Fruit fly (Drosophila melanogaster) whole organism, pupa: Measurements from ENCODE around the gene CG17329.

ENCODE experiments used
- CG10348 ChIP-seq: fragments of 200-800 bp; sonication (Bioruptor generic); IDR thresholded peaks from 2 replicates; pipeline ENCODE4 v1.3.6; 2022; ENCODE audit warnings: missing biosample characterization, missing genetic modification characterization
- CG12605 ChIP-seq: fragments of 200-800 bp; sonication (Bioruptor generic); IDR thresholded peaks from 2 replicates; pipeline ENCODE4 v1.3.6; 2022; ENCODE audit warnings: missing biosample characterization, missing genetic modification characterization
- CG13204 ChIP-seq: fragments of 200-800 bp; sonication (Bioruptor generic); optimal IDR thresholded peaks from 2 replicates; lab custom pipeline; 2018; ENCODE audit warnings: missing biosample characterization, mild to moderate bottlenecking, missing genetic modification characterization, moderate library complexity
- CG14655 ChIP-seq: fragments of 200-800 bp; sonication (Bioruptor generic); optimal IDR thresholded peaks from 3 replicates; lab custom pipeline; 2017; ENCODE audit warnings: mild to moderate bottlenecking, missing biosample characterization, missing genetic modification reagents, missing genetic modification characterization
- CG15710 ChIP-seq: fragments of 200-800 bp; sonication (Bioruptor generic); optimal IDR thresholded peaks from 2 replicates; lab custom pipeline; 2018; ENCODE audit warnings: missing biosample characterization, mild to moderate bottlenecking, missing genetic modification characterization, moderate library complexity
- CG17806 ChIP-seq: fragments of 200-800 bp; sonication (Bioruptor generic); optimal IDR thresholded peaks from 2 replicates; lab custom pipeline; 2018; ENCODE audit warnings: missing biosample characterization, mild to moderate bottlenecking, missing genetic modification characterization, moderate library complexity
- CG32121 ChIP-seq: fragments of 200-800 bp; sonication (Bioruptor generic); IDR thresholded peaks from 2 replicates; pipeline ENCODE4 v1.3.6; 2022; ENCODE audit warnings: missing biosample characterization, missing genetic modification characterization
- CG34367 ChIP-seq: fragments of 200-800 bp; sonication (Bioruptor generic); optimal IDR thresholded peaks from 2 replicates; lab custom pipeline; 2018; ENCODE audit warnings: missing biosample characterization, mild to moderate bottlenecking, missing genetic modification characterization
- CG4496 ChIP-seq: fragments of 200-800 bp; sonication (Bioruptor generic); IDR thresholded peaks from 3 replicates; pipeline ENCODE4 v1.3.6; 2022; ENCODE audit warnings: missing biosample characterization, missing genetic modification characterization
- CG8159 ChIP-seq: fragments of 200-800 bp; sonication (Bioruptor generic); optimal IDR thresholded peaks from 3 replicates; lab custom pipeline; 2018; ENCODE audit warnings: missing biosample characterization, mild to moderate bottlenecking, missing genetic modification characterization, moderate library complexity
- CG8301 ChIP-seq: fragments of 200-800 bp; sonication (Bioruptor generic); optimal IDR thresholded peaks from 2 replicates; lab custom pipeline; 2018; ENCODE audit warnings: missing biosample characterization, mild to moderate bottlenecking, missing genetic modification characterization
- CG9948 ChIP-seq: fragments of 200-800 bp; sonication (Bioruptor generic); optimal IDR thresholded peaks from 2 replicates; lab custom pipeline; 2018; ENCODE audit warnings: missing biosample characterization, mild to moderate bottlenecking, missing genetic modification characterization, moderate library complexity
- D1 ChIP-seq: fragments of 200-800 bp; sonication (Bioruptor generic); optimal IDR thresholded peaks from 2 replicates; lab custom pipeline; 2018; ENCODE audit warnings: missing biosample characterization, mild to moderate bottlenecking, missing genetic modification characterization, moderate library complexity
- EcR ChIP-seq: fragments of 200-800 bp; sonication (Bioruptor generic); optimal IDR thresholded peaks from 3 replicates; lab custom pipeline; 2019; ENCODE audit warnings: missing biosample characterization, missing genetic modification characterization, mild to moderate bottlenecking, moderate library complexity, missing genetic modification reagents
- Ets98B ChIP-seq: fragments of 200-800 bp; sonication (Bioruptor generic); IDR thresholded peaks from 2 replicates; pipeline ENCODE4 v1.3.6; 2022; ENCODE audit warnings: missing biosample characterization, missing genetic modification characterization
- Pif1A ChIP-seq: fragments of 200-800 bp; sonication (Bioruptor generic); optimal IDR thresholded peaks from 3 replicates; lab custom pipeline; 2016; ENCODE audit warnings: missing biosample characterization, missing genetic modification characterization
- Pif1B ChIP-seq: fragments of 200-800 bp; sonication (Bioruptor generic); optimal IDR thresholded peaks from 3 replicates; lab custom pipeline; 2016; ENCODE audit warnings: missing biosample characterization, missing genetic modification characterization
- Snoo ChIP-seq: fragments of 200-800 bp; sonication (Bioruptor generic); optimal IDR thresholded peaks from 3 replicates; lab custom pipeline; 2017; ENCODE audit warnings: missing biosample characterization, mild to moderate bottlenecking, missing genetic modification characterization, inconsistent platforms
- fd96Ca ChIP-seq: fragments of 200-800 bp; sonication (Bioruptor generic); IDR thresholded peaks from 3 replicates; pipeline ENCODE4 v1.3.6; 2022; ENCODE audit warnings: missing biosample characterization, missing genetic modification characterization
- gl ChIP-seq: fragments of 200-800 bp; sonication (Bioruptor generic); optimal IDR thresholded peaks from 2 replicates; lab custom pipeline; 2018; ENCODE audit warnings: missing biosample characterization, mild to moderate bottlenecking, missing genetic modification characterization
- rn ChIP-seq: fragments of 200-800 bp; sonication (Bioruptor generic); IDR thresholded peaks from 2 replicates; pipeline ENCODE4 v1.3.6; 2022; ENCODE audit warnings: missing biosample characterization, missing genetic modification characterization

Gene CG17329

DNA sequence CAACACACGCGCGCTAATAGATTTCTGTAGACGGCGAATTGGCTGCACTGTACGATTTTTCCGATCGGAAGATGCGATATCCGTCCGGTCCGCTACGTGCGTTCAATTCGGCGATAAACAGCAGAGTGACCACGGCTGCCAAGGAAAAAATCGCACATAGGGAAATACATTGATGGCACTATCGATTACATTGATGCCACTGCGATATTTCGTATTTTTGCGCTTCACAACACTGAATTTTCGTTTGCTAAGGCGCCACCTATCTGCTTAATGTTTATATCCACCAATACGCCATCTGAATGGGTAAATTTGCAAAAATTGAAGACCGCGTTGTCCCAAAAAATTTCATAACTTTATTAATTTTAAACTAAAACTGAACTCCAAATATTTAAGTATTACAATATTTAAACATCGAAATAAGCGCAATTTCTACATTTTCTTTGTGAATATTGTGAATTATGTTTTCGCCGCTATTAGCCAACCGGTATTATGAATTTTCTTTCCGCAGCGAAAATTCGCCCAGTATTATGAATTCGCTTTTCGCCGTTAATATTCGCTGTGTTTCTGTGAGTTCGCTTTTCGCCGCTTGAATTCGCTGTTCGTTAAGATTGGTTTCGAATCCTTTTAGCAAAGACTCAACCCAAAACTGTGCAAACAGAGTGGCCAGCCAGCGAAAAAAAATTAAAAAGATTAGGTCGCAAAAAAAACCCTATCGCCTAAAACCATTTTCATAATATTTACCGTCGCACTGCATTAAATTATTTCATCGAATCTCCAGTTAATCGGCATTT lies 3.3 kb upstream of the CG17329 start, which contains the start of the genes crp and pkaap:
crp (minus strand) TSS at position 129 of the 791 bp plus-strand sequence.
pkaap (plus strand) TSS at position 689 of the 791 bp plus-strand sequence.
- no peak for TF ChIP-seq CG12605 (GFP tag; lab: Robert Waterston, UW)
- peak; percentile 48 for TF ChIP-seq CG13204 (GFP tag; lab: Kevin White, UChicago)
- TF ChIP-seq CG32121 (GFP tag; lab: Robert Waterston, UW) = no peak
- peak; percentile 18 for TF ChIP-seq gl
- TF ChIP-seq CG10348 (GFP tag; lab: Robert Waterston, UW) = no peak
- TF ChIP-seq CG15710 (tag; lab: Kevin White, UChicago) = peak; percentile 12
- no peak for TF ChIP-seq EcR
- TF ChIP-seq CG9948 (tag; lab: Kevin White, UChicago) = no peak
- no peak for TF ChIP-seq CG14655 (GFP tag; lab: Kevin White, UChicago)
- TF ChIP-seq Ets98B (GFP tag; lab: Robert Waterston, UW) = no peak
- TF ChIP-seq Pif1B (GFP tag; lab: Kevin White, UChicago) = peak; percentile 64
- peak; percentile 57 for TF ChIP-seq Snoo (tag; lab: Kevin White, UChicago)
- TF ChIP-seq CG8301 = no peak
- TF ChIP-seq CG4496 (GFP tag; lab: Robert Waterston, UW) = no peak
- peak; percentile 50 for TF ChIP-seq CG8159 (tag; lab: Kevin White, UChicago)
- no peak for TF ChIP-seq rn (GFP tag; lab: Robert Waterston, UW)
- no peak for TF ChIP-seq Pif1A (GFP tag; lab: Kevin White, UChicago)
- peak; percentile 1 for TF ChIP-seq CG17806 (tag; lab: Kevin White, UChicago)
- TF ChIP-seq D1 (tag; lab: Kevin White, UChicago) = no peak
- peak; percentile 34 for TF ChIP-seq CG34367
- no peak for TF ChIP-seq fd96Ca (GFP tag; lab: Robert Waterston, UW)
- TF ChIP-seq, all 21 proteins: peak for 8

DNA sequence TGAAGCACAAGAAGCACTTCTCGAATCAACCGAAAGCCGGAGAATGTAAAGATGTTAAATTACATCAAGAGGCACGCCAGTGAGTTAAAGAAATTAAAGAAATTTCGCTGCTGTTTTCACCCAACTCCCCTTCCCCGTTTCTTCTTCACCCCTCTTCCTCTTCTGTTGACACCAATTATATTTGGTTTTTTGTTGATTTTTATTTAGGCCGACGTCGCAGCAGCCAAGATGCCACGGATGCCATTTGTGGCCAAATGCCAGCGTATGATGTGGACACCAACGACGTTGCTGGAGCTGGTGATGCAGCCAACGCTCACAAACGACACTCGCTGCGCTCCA lies 2.7 kb upstream of the CG17329 start:
- TF ChIP-seq CG15710 (tag; lab: Kevin White, UChicago) (no peak), CG32121 (GFP tag; lab: Robert Waterston, UW) (no peak), gl (no peak), CG34367 (no peak), fd96Ca (GFP tag; lab: Robert Waterston, UW) (no peak)

DNA sequence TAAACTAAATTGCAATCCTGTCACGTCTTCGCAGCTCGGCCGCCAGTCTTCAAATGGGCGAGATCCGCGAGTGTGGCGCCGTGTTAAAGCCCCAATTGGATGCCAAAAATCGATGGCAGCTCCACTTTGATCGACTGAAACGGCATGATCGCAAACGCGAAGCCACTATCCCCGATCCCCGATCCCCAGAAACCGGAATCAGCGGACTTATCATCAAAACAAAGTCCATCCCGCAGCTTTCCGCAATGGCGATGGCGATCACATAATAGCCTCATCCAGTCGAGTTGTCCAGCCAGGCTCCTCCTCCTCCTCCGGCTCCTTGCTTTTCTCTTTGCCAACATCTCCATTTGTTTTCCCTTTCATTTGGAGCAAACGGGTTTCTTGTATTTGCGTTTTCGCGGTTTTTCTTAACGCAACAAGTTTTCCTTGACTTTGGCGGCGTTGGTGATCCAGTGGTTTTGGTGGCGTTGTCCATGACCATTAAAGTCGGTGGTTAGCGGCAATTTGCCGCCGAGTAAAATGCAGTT lies 2.0 kb downstream of the CG17329 start, which contains the start of gene CG13258:
CG13258 (minus strand) TSS at position 51 of the 527 bp plus-strand sequence.
- TF ChIP-seq CG8301 (no peak), Ets98B (GFP tag; lab: Robert Waterston, UW) (peak; percentile 16; the same call in 1 of the 2 replicates)
- TF ChIP-seq, all 21 proteins: peak for 1

- TF ChIP-seq CG14655 (GFP tag; lab: Kevin White, UChicago) (no peak), Snoo (tag; lab: Kevin White, UChicago) (no peak), EcR (no peak), Ets98B (GFP tag; lab: Robert Waterston, UW) (no peak), CG4496 (GFP tag; lab: Robert Waterston, UW) (no peak), Pif1A (GFP tag; lab: Kevin White, UChicago) (no peak), CG12605 (GFP tag; lab: Robert Waterston, UW) (no peak), CG32121 (GFP tag; lab: Robert Waterston, UW) (no peak), gl (no peak), CG17806 (tag; lab: Kevin White, UChicago) (no peak), Pif1B (GFP tag; lab: Kevin White, UChicago) (no peak), rn (GFP tag; lab: Robert Waterston, UW) (no peak), fd96Ca (GFP tag; lab: Robert Waterston, UW) (no peak), D1 (tag; lab: Kevin White, UChicago) (no peak)
These were observed 2.7 kb downstream of the CG17329 start, which contains the start of gene Cyp303a1 for dm6 chr2L:16293703-16294233. Gene Cyp303a1, plus strand, starts transcription at chr2L:16294183.

- TF ChIP-seq D1 (tag; lab: Kevin White, UChicago) = no peak
- TF ChIP-seq EcR = no peak
- TF ChIP-seq CG8301 = peak; percentile 59
- TF ChIP-seq fd96Ca (GFP tag; lab: Robert Waterston, UW) = no peak
- no peak for TF ChIP-seq Pif1A (GFP tag; lab: Kevin White, UChicago)
- TF ChIP-seq CG12605 (GFP tag; lab: Robert Waterston, UW) = no peak
- peak; percentile 69 for TF ChIP-seq CG4496 (GFP tag; lab: Robert Waterston, UW)
- TF ChIP-seq CG9948 (tag; lab: Kevin White, UChicago) = peak; percentile 59
- TF ChIP-seq CG17806 (tag; lab: Kevin White, UChicago) = peak; percentile 62
- no peak for TF ChIP-seq gl
- peak; percentile 27; the same call in 1 of the 2 replicates for TF ChIP-seq Ets98B (GFP tag; lab: Robert Waterston, UW)
- no peak for TF ChIP-seq Pif1B (GFP tag; lab: Kevin White, UChicago)
- peak; percentile 56 for TF ChIP-seq CG34367
- peak; percentile 64 for TF ChIP-seq Snoo (tag; lab: Kevin White, UChicago)
- peak; percentile 73 for TF ChIP-seq CG8159 (tag; lab: Kevin White, UChicago)
- 0 out of 2 replicates have a peak, but pooled peaks have one; percentile 40 for TF ChIP-seq rn (GFP tag; lab: Robert Waterston, UW)
- TF ChIP-seq CG15710 (tag; lab: Kevin White, UChicago) = peak; percentile 74
- TF ChIP-seq CG13204 (GFP tag; lab: Kevin White, UChicago) = no peak
- TF ChIP-seq CG32121 (GFP tag; lab: Robert Waterston, UW) = peak; percentile 14; the same call in 1 of the 2 replicates
- 0 out of 2 replicates have a peak, but pooled peaks have one; percentile 16 for TF ChIP-seq CG10348 (GFP tag; lab: Robert Waterston, UW)
- TF ChIP-seq CG14655 (GFP tag; lab: Kevin White, UChicago) = no peak
These were observed 8.6 kb downstream of the CG17329 start, which contains the start of the genes heix and CG17328 for dm6 chr2L:16299466-16300311. Gene heix, minus strand, starts transcription at chr2L:16299858. Gene CG17328, plus strand, starts transcription at chr2L:16299943.
